Fruit fly (Drosophila melanogaster): ENCODE results near the gene CG4743.

CG4743 gene

dm6 chr3R:25646882-25647518 is 33.4 kb downstream of the CG4743 start (continued):
- TF ChIP-seq CG11504 (tag; optimal IDR thresholded peaks at IDR 0.05): peak; percentile 92
- peak; percentile 94 to 96 for TF ChIP-seq chif (GFP tag; optimal IDR thresholded peaks at IDR 0.05)
- peak; percentile 97 for TF ChIP-seq CG13624 (GFP tag; optimal IDR thresholded peaks at IDR 0.05)
- TF ChIP-seq lab (GFP tag; optimal IDR thresholded peaks at IDR 0.05): peak; percentile 95
- TF ChIP-seq CG7928 (GFP tag; optimal IDR thresholded peaks at IDR 0.05): peak; percentile 68
- TF ChIP-seq lmd (GFP tag; IDR thresholded peaks at IDR 0.05): peak; percentile 93
- no peak for TF ChIP-seq yki (optimal IDR thresholded peaks at IDR 0.05)
- TF ChIP-seq cad (GFP tag; optimal IDR thresholded peaks at IDR 0.05): no peak
- TF ChIP-seq ap (GFP tag; IDR thresholded peaks at IDR 0.05): peak; percentile 77
- TF ChIP-seq odd (GFP tag; optimal IDR thresholded peaks at IDR 0.05): peak; percentile 80
- TF ChIP-seq CG16863 (GFP tag; optimal IDR thresholded peaks at IDR 0.05): peak; percentile 97
- peak; percentile 87 for TF ChIP-seq NC2α (GFP tag; optimal IDR thresholded peaks at IDR 0.05)
- TF ChIP-seq slp2 (GFP tag; optimal IDR thresholded peaks at IDR 0.05): peak; percentile 95
- peak; percentile 77 for TF ChIP-seq CG5180 (GFP tag; optimal IDR thresholded peaks at IDR 0.05)
- TF ChIP-seq CG4730 (GFP tag; IDR thresholded peaks at IDR 0.05): peak; percentile 84
- TF ChIP-seq CG8089 (GFP tag; optimal IDR thresholded peaks at IDR 0.05): peak; percentile 94
- TF ChIP-seq Neu2 (GFP tag; optimal IDR thresholded peaks at IDR 0.05; ENCODE audit: borderline replicate concordance): peak; percentile 81
- TF ChIP-seq fd64A (GFP tag; optimal IDR thresholded peaks at IDR 0.05): peak; percentile 70
- TF ChIP-seq disco-r (GFP tag; optimal IDR thresholded peaks at IDR 0.05): peak; percentile 76
- TF ChIP-seq jing (GFP tag; optimal IDR thresholded peaks at IDR 0.05): peak; percentile 73
- peak; percentile 70 for TF ChIP-seq rib (GFP tag; IDR thresholded peaks at IDR 0.05)
- peak; percentile 79 for TF ChIP-seq CG2875 (GFP tag; optimal IDR thresholded peaks at IDR 0.05)
- peak; percentile 99 for TF ChIP-seq Med (GFP tag)
- peak; percentile 99 for TF ChIP-seq sens (GFP tag)
- TF ChIP-seq GATAe (GFP tag; conservative IDR thresholded peaks at IDR 0.05): peak; percentile 50; the same call in 1 of the 2 replicates
- peak; percentile 70 for TF ChIP-seq tap (tag; optimal IDR thresholded peaks at IDR 0.05)
- TF ChIP-seq Dip2 (GFP tag; IDR thresholded peaks at IDR 0.05): peak; percentile 54; the same call in 1 of the 2 replicates
- peak; percentile 86 for TF ChIP-seq CG2889 (GFP tag; IDR thresholded peaks at IDR 0.05)
- TF ChIP-seq ewg (GFP tag; optimal IDR thresholded peaks at IDR 0.05): peak; percentile 95
- TF ChIP-seq Xrp1 (GFP tag; IDR thresholded peaks at IDR 0.05): peak; percentile 85
- TF ChIP-seq gro (GFP tag; optimal IDR thresholded peaks at IDR 0.05): peak; percentile 94
- peak; percentile 94 for TF ChIP-seq dysf (GFP tag; IDR thresholded peaks at IDR 0.05)
- TF ChIP-seq Bdp1 (GFP tag; optimal IDR thresholded peaks at IDR 0.05): peak; percentile 81
- TF ChIP-seq CG18764 (GFP tag; optimal IDR thresholded peaks at IDR 0.05): peak; percentile 87
- peak; percentile 92 for TF ChIP-seq CG9727 (GFP tag; optimal IDR thresholded peaks at IDR 0.05)
- peak; percentile 86 for TF ChIP-seq CG11247 (GFP tag; IDR thresholded peaks at IDR 0.05)
- peak; percentile 31 for TF ChIP-seq CG8359 (GFP tag; optimal IDR thresholded peaks at IDR 0.05; ENCODE audit: borderline replicate concordance)
- TF ChIP-seq CG11560 (tag; IDR thresholded peaks at IDR 0.05): peak; percentile 85
- TF ChIP-seq BEAF-32 (GFP tag; optimal IDR thresholded peaks at IDR 0.05): peak; percentile 97
- peak; percentile 65 for TF ChIP-seq CG7745 (tag; optimal IDR thresholded peaks at IDR 0.05)
- TF ChIP-seq CG16779 (GFP tag; IDR thresholded peaks at IDR 0.05): peak; percentile 67
- peak; percentile 88 for TF ChIP-seq CG32772 (GFP tag; IDR thresholded peaks at IDR 0.05)
- TF ChIP-seq CG12769 (tag; optimal IDR thresholded peaks at IDR 0.05): peak; percentile 95
- TF ChIP-seq gsb (GFP tag; IDR thresholded peaks at IDR 0.05): peak; percentile 62; the same call in 1 of the 2 replicates
- TF ChIP-seq Dip3 (GFP tag; optimal IDR thresholded peaks at IDR 0.05): peak; percentile 95
- TF ChIP-seq run (tag; optimal IDR thresholded peaks at IDR 0.05): peak; percentile 77
- TF ChIP-seq Eip74EF (GFP tag; optimal IDR thresholded peaks at IDR 0.05): peak in 1 of 2 experiments; percentile 72
- TF ChIP-seq CG12942 (GFP tag; optimal IDR thresholded peaks at IDR 0.05): peak; percentile 92
- TF ChIP-seq CG4707 (GFP tag; optimal IDR thresholded peaks at IDR 0.05): peak; percentile 62
- TF ChIP-seq crp (GFP tag; optimal IDR thresholded peaks at IDR 0.05): peak in 1 of 2 experiments; percentile 62

Data from whole organism, embryonic.